Fruit fly (Drosophila melanogaster) whole organism, prepupa: ENCODE results near the gene Rrp40.

Source experiments
- CG15336 ChIP-seq: fragments of 200-800 bp; sonication (Bioruptor generic); IDR thresholded peaks from 2 replicates; pipeline ENCODE4 v1.3.6; 2022; ENCODE audit warnings: missing biosample characterization, missing genetic modification characterization
- CG7368 ChIP-seq: fragments of 200-800 bp; sonication (Bioruptor generic); optimal IDR thresholded peaks from 3 replicates; lab custom pipeline; 2016; ENCODE audit warnings: missing biosample characterization, missing genetic modification characterization
- CG8319 ChIP-seq: fragments of 200-800 bp; sonication (Bioruptor generic); optimal IDR thresholded peaks from 3 replicates; lab custom pipeline; 2016; ENCODE audit warnings: missing biosample characterization, missing genetic modification characterization
- Eip78C ChIP-seq: fragments of 200-800 bp; sonication (Bioruptor generic); peaks from one replicate; lab custom pipeline; 2016; ENCODE audit warnings: missing biosample characterization, missing genetic modification characterization
- Hr39 ChIP-seq: fragments of 200-800 bp; sonication (Bioruptor generic); optimal IDR thresholded peaks from 2 replicates; lab custom pipeline; 2016; ENCODE audit warnings: missing biosample characterization, missing genetic modification characterization
- Hr4 ChIP-seq: fragments of 200-800 bp; sonication (Bioruptor generic); optimal IDR thresholded peaks from 3 replicates; lab custom pipeline; 2016; ENCODE audit warnings: missing biosample characterization, missing genetic modification characterization
- Lpt ChIP-seq: fragments of 200-800 bp; sonication (Bioruptor generic); optimal IDR thresholded peaks from 3 replicates; lab custom pipeline; 2016; ENCODE audit warnings: missing biosample characterization, missing genetic modification characterization
- OdsH ChIP-seq: fragments of 200-800 bp; sonication (Bioruptor generic); optimal IDR thresholded peaks from 3 replicates; lab custom pipeline; 2016; ENCODE audit warnings: missing biosample characterization, missing genetic modification characterization
- acj6 ChIP-seq: fragments of 200-800 bp; sonication (Bioruptor generic); optimal IDR thresholded peaks from 3 replicates; lab custom pipeline; 2016; ENCODE audit warnings: missing biosample characterization, missing genetic modification characterization
- pdm3 ChIP-seq: fragments of 200-800 bp; sonication (Bioruptor generic); optimal IDR thresholded peaks from 3 replicates; lab custom pipeline; 2016; ENCODE audit warnings: missing biosample characterization, missing genetic modification characterization

- TF ChIP-seq CG7368 (GFP tag; lab: Kevin White, UChicago) (peak; percentile 7), Hr39 (peak; percentile 51), Hr4 (GFP tag; lab: Kevin White, UChicago) (peak; percentile 77), CG15336 (peak; percentile 61), pdm3 (peak; percentile 76), Eip78C (GFP tag; lab: Kevin White, UChicago) (peak; percentile 76), CG8319 (no peak), OdsH (GFP tag; lab: Kevin White, UChicago) (peak; percentile 72), Lpt (GFP tag; lab: Kevin White, UChicago) (peak; percentile 28), acj6 (GFP tag; lab: Kevin White, UChicago) (peak; percentile 44)
Measured at dm6 chr2L:1729607-1730011, 1.1 kb downstream of the Rrp40 start, which contains the start of the genes Eno and CG31937.
